Fruit fly (Drosophila melanogaster) whole organism: Measurements from ENCODE around the gene Usp8.

Experiments
- Dll ChIP-seq: fragments of >200 bp; optimal IDR thresholded peaks from 2 replicates; lab custom pipeline; 2017
- pan ChIP-seq: fragments of >200 bp; optimal IDR thresholded peaks from 2 replicates; lab custom pipeline; 2017
- psq ChIP-seq: fragments of >200 bp; optimal IDR thresholded peaks from 2 replicates; lab custom pipeline; 2017
- usp ChIP-seq: fragments of >200 bp; optimal IDR thresholded peaks from 2 replicates; lab custom pipeline; 2017; ENCODE audit warnings: missing biosample characterization, missing genetic modification characterization, mixed read lengths

- TF ChIP-seq psq (lab: Kevin White, UChicago) (no peak), usp (GFP tag; lab: Kevin White, UChicago) (no peak), pan (lab: Kevin White, UChicago) (no peak), Dll (lab: Kevin White, UChicago) (no peak)
Observed at dm6 chr3R:21152856-21153278, 18.8 kb downstream of the Usp8 start.
